Fruit fly (Drosophila melanogaster) Kc167 (cell line): ENCODE results near the gene CG13933.

Experiments
- Myc ChIP-seq: fragments of >200 bp; optimal IDR thresholded peaks from 2 replicates; lab custom pipeline; 2017; ENCODE audit warnings: missing external identifiers
- Sin3A ChIP-seq: fragments of >200 bp; optimal IDR thresholded peaks from 2 replicates; lab custom pipeline; 2018; ENCODE audit warnings: missing external identifiers
- h ChIP-seq: fragments of >200 bp; optimal IDR thresholded peaks from 3 replicates; lab custom pipeline; 2018; ENCODE audit warnings: missing external identifiers
- insv ChIP-seq: fragments of >200 bp; optimal IDR thresholded peaks from 3 replicates; lab custom pipeline; 2018; ENCODE audit warnings: missing external identifiers
- psq ChIP-seq: fragments of >200 bp; optimal IDR thresholded peaks from 2 replicates; lab custom pipeline; 2017; ENCODE audit warnings: missing external identifiers
- ttk ChIP-seq: sonication (Bioruptor generic); optimal IDR thresholded peaks from 2 replicates; lab custom pipeline; 2017; ENCODE audit warnings: missing external identifiers

Gene CG13933

DNA sequence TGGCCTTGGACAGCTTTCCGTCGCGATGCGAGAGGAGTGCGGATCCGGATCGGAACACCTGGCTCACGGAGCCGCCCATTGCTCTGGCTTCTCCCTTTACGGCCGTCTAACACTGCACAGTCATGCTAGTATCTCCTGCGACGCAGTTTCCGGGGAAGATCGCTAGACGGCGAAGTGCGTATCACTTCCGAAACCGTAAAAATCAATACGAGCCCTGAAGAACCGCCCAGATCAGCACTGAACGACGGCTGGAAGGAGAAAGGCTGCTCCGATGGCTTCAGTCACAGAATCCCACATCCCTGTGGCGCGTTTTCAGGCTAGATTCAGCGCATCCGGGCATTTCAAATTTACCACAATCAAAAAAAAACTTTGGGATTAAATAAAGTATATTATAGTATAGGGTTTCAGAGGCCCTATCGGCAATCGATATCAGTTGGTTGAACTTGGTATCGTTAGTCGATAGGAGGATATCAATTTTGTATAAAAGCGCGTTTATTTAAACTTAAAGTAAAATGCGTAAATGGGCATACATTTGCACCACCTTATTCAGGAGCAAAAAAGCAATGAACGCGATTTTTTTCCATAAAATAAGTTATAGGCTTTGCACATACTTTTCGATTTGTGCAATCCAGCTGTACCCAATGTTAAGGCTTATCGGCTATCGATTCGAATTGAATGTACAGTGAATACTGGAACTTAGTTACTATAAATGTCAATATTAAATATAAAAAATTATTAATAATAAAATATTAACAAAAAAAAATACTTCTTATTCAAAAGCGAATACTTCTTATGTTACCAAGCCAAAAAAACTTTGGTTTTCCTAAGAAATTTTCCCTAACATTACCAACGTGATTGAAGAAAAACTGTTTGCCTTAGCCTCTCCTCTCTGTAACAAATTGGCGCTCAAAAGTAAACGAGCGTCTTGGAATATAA is at the start of gene CG13933, which contains the start of gene PolD2:
Gene CG13933, minus strand, starts transcription at position 435 of the 936 bp plus-strand sequence.
Gene PolD2, plus strand, starts transcription at position 921 of the 936 bp plus-strand sequence.
- TF ChIP-seq Myc (no peak), ttk (lab: Kevin White, UChicago) (no peak)

- TF ChIP-seq psq (lab: Kevin White, UChicago) (no peak), insv (lab: Kevin White, UChicago) (no peak), Sin3A (lab: Kevin White, UChicago) (no peak), h (lab: Kevin White, UChicago) (no peak), Myc (no peak), ttk (lab: Kevin White, UChicago) (no peak)
Measured at dm6 chr3L:1822365-1822764, 47.4 kb upstream of the CG13933 start.

dm6 chr3L:1821140-1821539 is 46.2 kb upstream of the CG13933 start:
- TF ChIP-seq psq (lab: Kevin White, UChicago) (no peak), insv (lab: Kevin White, UChicago) (no peak), Sin3A (lab: Kevin White, UChicago) (no peak), Myc (no peak), h (lab: Kevin White, UChicago) (no peak), ttk (lab: Kevin White, UChicago) (no peak)

DNA sequence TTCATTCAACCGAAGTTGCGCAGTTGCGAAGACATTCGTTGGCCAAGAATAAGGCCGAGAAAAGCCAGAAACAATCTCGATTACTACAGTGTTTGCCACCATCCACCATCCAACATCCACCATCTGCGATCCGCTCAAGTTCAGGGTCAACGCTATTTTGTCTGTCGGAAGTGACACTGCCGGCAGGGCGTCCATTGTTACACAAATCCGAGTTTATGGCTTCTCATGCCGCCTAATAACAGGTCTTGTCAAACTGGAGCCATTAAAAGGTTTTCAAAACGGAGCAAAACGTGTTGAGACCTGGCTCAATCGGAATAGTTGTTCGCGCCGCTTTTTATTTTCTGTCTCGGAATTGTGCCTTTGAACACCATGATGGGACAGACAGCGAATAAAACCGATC is 43.9 kb upstream of the CG13933 start:
- TF ChIP-seq Sin3A (lab: Kevin White, UChicago), result no peak
- TF ChIP-seq psq (lab: Kevin White, UChicago), result no peak
- TF ChIP-seq ttk (lab: Kevin White, UChicago), result no peak
- TF ChIP-seq insv (lab: Kevin White, UChicago), result no peak
- TF ChIP-seq h (lab: Kevin White, UChicago), result no peak
- no peak for TF ChIP-seq Myc

DNA sequence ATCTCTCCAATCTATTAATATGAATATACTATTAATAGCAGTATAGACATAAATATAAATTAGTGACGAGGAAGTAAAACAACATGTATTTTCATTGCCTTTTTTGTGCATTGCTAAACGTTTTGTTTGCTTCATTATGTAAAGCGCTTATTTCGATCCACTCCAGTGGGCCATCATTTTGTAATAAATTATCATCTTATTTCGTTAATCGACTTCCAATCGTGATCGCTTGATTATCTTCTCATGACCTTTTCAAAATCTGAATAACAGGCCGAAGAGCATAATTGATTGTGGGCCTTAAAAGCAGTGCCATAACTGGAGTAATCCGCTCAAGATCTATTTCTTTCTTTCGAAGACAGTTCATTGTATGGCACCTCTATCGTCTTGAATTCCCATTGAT is 42.5 kb upstream of the CG13933 start:
- TF ChIP-seq Sin3A (lab: Kevin White, UChicago) (no peak), h (lab: Kevin White, UChicago) (no peak), psq (lab: Kevin White, UChicago) (no peak), ttk (lab: Kevin White, UChicago) (no peak), Myc (no peak)

dm6 chr3L:1816614-1817013 is 41.7 kb upstream of the CG13933 start:
- TF ChIP-seq h (lab: Kevin White, UChicago) (no peak), insv (lab: Kevin White, UChicago) (no peak), Sin3A (lab: Kevin White, UChicago) (no peak), psq (lab: Kevin White, UChicago) (no peak), ttk (lab: Kevin White, UChicago) (no peak), Myc (no peak)

dm6 chr3L:1810288-1810687 is 35.3 kb upstream of the CG13933 start, which contains the start of gene GV1:
TSS of gene GV1 (plus strand) at chr3L:1810588.
- TF ChIP-seq h (lab: Kevin White, UChicago) (no peak), insv (lab: Kevin White, UChicago) (no peak), ttk (lab: Kevin White, UChicago) (no peak), psq (lab: Kevin White, UChicago) (no peak), Myc (no peak), Sin3A (lab: Kevin White, UChicago) (no peak)

dm6 chr3L:1808631-1809030 is 33.7 kb upstream of the CG13933 start:
- TF ChIP-seq h (lab: Kevin White, UChicago) (no peak), Myc (no peak), insv (lab: Kevin White, UChicago) (no peak), psq (lab: Kevin White, UChicago) (no peak), Sin3A (lab: Kevin White, UChicago) (no peak), ttk (lab: Kevin White, UChicago) (no peak)

dm6 chr3L:1802802-1803201 is 27.9 kb upstream of the CG13933 start, which contains the start of the genes JTBR and CG42676:
TSS of gene JTBR (minus strand) at chr3L:1802856.
TSS of gene CG42676 (plus strand) at chr3L:1803107.
- TF ChIP-seq ttk (lab: Kevin White, UChicago) (no peak), psq (lab: Kevin White, UChicago) (peak; percentile 58)

- no peak for TF ChIP-seq Myc
- TF ChIP-seq Sin3A (lab: Kevin White, UChicago), result no peak
- TF ChIP-seq psq (lab: Kevin White, UChicago), result no peak
- no peak for TF ChIP-seq insv (lab: Kevin White, UChicago)
- no peak for TF ChIP-seq h (lab: Kevin White, UChicago)
- no peak for TF ChIP-seq ttk (lab: Kevin White, UChicago)
Measured at dm6 chr3L:1798649-1799048, 23.7 kb upstream of the CG13933 start, which contains the start of gene Patj. TSS of gene Patj (plus strand) at chr3L:1798803.

DNA sequence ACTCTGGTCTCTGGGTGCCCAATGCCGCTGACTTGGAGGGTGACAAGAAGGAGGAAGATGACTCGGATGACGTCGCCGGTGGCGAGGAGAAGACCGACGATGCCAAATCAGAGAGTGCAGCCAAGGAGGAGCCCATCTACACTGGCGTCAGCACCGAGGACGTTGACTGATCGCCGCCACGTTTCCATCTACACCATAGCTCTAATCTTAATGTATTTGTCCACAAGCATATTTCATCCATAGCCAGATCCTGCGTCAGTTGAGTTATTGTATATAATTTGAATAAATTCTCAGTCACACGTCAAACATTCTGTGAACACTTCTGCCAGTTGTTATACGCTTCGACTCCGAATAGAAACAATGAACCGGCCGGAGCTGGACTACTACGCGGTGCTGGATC is 22.1 kb upstream of the CG13933 start, which contains the start of gene CG12020:
Gene CG12020, plus strand, starts transcription at position 301 of the 400 bp plus-strand sequence.
- TF ChIP-seq ttk (lab: Kevin White, UChicago) (no peak), Myc (no peak), insv (lab: Kevin White, UChicago) (no peak), psq (lab: Kevin White, UChicago) (no peak), Sin3A (lab: Kevin White, UChicago) (no peak), h (lab: Kevin White, UChicago) (no peak)
